Worm (Caenorhabditis elegans): Measurements from ENCODE around the gene heri-1.

Gene heri-1

DNA sequence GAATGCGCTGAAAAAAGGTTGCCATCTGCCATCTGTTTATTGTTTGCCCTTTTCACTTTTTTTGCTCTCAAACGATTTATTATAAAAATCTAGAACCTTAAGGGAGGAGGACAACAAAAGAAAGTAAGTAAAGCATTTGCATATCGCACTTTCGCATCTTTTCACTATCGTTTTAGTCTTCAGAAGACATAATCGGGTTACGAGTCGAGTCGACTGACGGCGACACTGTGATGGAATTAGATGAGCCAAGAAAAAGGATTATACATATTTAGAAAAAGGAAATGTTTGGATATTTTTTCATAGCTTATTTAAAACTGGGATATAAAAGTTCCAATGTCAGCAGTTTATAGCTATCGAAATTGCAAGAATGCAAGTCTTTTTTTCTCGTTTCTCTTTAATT, 3.7 kb upstream of the heri-1 start:
- no peak for TF ChIP-seq unc-62 (GFP tag; optimal IDR thresholded peaks at IDR 0.05)

- TF ChIP-seq unc-62 (GFP tag; optimal IDR thresholded peaks at IDR 0.05) = no peak
Measured at ce11 chrII:6115283-6115682, 2.3 kb upstream of the heri-1 start.

ce11 chrII:6113842-6114441, 948 bp upstream of the heri-1 start:
- no peak for TF ChIP-seq unc-62 (GFP tag; optimal IDR thresholded peaks at IDR 0.05)

ce11 chrII:6109989-6110388, 3.0 kb downstream of the heri-1 start:
- no peak for TF ChIP-seq unc-62 (GFP tag; optimal IDR thresholded peaks at IDR 0.05)

DNA sequence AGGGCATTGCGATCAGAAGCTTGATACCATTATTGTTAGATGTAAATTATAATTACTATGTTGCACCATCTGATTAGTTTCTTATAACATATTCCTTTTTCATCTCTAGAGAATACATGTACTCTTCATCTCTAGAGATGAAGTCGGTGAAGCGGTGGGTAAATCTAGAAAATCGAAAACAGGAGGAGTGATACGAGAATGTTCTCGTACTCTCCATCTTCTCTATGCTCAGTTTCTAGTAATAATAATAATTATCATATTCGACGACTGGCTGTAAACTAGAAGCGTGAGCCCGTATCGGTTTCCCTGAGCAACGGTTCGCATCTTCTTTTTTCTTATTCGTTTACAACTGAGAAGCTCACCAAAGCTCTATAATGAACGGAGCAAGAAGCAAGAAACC, 5.2 kb downstream of the heri-1 start:
- no peak for TF ChIP-seq unc-62 (GFP tag; optimal IDR thresholded peaks at IDR 0.05)

ce11 chrII:6103986-6104385, 9.0 kb downstream of the heri-1 start:
- no peak for TF ChIP-seq unc-62 (GFP tag; optimal IDR thresholded peaks at IDR 0.05)

ce11 chrII:6101475-6101874, 11.5 kb downstream of the heri-1 start:
- no peak for TF ChIP-seq unc-62 (GFP tag; optimal IDR thresholded peaks at IDR 0.05)

- no peak for TF ChIP-seq unc-62 (GFP tag; optimal IDR thresholded peaks at IDR 0.05)
Measured at ce11 chrII:6099500-6099899, 13.5 kb downstream of the heri-1 start, which contains the start of gene rgs-3. TSS of gene rgs-3 (plus strand) at chrII:6099800.

DNA sequence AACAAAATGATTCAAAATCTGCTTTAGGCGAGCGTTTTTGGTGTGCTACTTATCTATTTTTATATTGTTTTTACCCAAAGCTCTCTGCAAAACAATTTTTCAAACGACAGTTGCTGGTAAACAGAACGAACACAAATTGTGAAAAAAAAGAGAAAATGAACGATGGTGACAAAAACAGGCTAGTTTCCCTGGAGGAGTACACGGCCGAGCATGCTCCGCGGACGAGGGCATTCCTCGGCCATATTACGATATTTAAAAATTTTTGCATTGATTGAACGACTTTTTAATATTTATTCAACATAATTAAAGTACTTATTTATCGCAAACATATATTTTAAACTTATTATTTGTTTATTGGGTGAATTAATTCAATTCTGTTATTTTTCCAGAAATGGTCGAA, 15.6 kb downstream of the heri-1 start, which contains the start of the genes tpp-2 and rbbp-5:
Gene tpp-2, minus strand, starts transcription at position 157 of the 400 bp plus-strand sequence.
Gene rbbp-5, plus strand, starts transcription at position 390 of the 400 bp plus-strand sequence.
- no peak for TF ChIP-seq unc-62 (GFP tag; optimal IDR thresholded peaks at IDR 0.05)

DNA sequence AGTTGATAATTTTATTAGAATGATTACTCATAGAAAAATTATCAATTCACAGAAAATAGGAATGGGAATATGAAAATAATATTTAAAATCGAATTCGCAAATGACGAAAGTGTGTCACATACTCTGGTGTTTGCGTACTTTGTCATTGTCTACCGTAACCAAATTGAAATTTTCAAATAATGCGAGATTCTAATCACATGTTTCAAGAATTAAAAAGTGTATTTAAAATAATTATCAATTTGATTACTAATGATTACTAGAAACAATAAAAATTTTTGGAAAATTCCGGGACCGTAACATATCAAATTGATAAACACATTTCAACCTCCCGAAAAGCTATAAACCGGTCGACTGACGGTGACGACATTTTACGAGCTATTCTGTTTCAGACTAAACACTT, 21.6 kb downstream of the heri-1 start, which contains the start of the genes fbf-2 and nspg-3:
Gene fbf-2, minus strand, starts transcription at position 101 of the 400 bp plus-strand sequence.
Gene nspg-3, plus strand, starts transcription at position 388 of the 400 bp plus-strand sequence.
- no peak for TF ChIP-seq unc-62 (GFP tag; optimal IDR thresholded peaks at IDR 0.05)

- no peak for TF ChIP-seq unc-62 (GFP tag; optimal IDR thresholded peaks at IDR 0.05)
Measured at ce11 chrII:6082620-6083019, 30.4 kb downstream of the heri-1 start, which contains the start of gene F21H12.3. TSS of gene F21H12.3 (plus strand) at chrII:6082920.

- TF ChIP-seq unc-62 (GFP tag; optimal IDR thresholded peaks at IDR 0.05) = no peak
Measured at ce11 chrII:6080743-6081142, 32.3 kb downstream of the heri-1 start, which contains the start of gene fbf-1. TSS of gene fbf-1 (minus strand) at chrII:6080843.

DNA sequence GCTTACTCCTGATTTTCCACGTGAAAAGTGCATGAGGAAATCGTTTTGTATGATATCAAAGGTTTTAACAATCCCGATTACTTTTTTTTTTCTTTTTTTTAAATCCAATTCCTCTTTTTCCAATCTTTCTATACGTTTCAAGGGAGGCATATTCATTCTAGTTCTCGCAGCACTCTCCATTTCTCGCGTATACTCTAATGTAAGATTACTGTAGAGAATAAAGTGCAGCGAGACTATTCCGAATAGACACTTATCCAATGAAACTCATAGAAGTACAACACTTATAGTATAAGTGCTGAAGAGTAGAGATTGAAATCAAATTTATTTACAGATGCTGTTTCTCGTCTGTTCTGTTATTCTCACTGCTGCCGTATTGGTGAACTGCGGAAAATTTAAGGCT, 35.4 kb downstream of the heri-1 start, which contains the start of gene H12I13.6:
Gene H12I13.6, plus strand, starts transcription at position 301 of the 400 bp plus-strand sequence.
- no peak for TF ChIP-seq unc-62 (GFP tag; optimal IDR thresholded peaks at IDR 0.05)

ce11 chrII:6067066-6067465, 45.9 kb downstream of the heri-1 start, which contains the start of gene H12I13.1:
TSS of gene H12I13.1 (minus strand) at chrII:6067166.
- no peak for TF ChIP-seq unc-62 (GFP tag; optimal IDR thresholded peaks at IDR 0.05)

- no peak for TF ChIP-seq unc-62 (GFP tag; optimal IDR thresholded peaks at IDR 0.05)
Measured at ce11 chrII:6061495-6061894, 51.5 kb downstream of the heri-1 start.

Data from whole organism, dauer.